Fruit fly (Drosophila melanogaster): ENCODE results near the gene CG46435.
A peak's percentile ranks its signal among the peaks of the same experiment; 100 is the strongest.

Gene CG46435

DNA sequence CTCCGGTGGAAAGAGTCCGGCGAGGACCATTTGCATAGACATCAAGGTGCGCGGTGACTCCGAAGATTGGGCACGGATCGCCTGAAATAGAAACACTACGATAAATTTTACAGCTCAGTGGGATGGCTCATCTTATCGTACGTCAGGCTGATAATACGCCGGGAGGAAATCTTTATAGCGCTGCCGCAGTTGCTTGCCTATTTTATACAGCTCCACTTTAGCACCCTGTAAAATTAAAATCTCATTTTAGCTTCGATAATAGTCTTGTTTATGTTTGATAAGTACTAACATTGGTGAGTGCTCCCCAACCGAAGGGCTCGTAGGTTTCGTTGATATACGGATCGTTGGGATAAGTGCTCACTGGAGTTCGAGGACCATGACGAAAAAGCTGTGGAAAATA lies 45.6 kb upstream of the CG46435 start (continued):
- no peak for TF ChIP-seq CG17328 (GFP tag; IDR thresholded peaks at IDR 0.05)
- no peak for TF ChIP-seq ttk (GFP tag; IDR thresholded peaks at IDR 0.05)
- no peak for TF ChIP-seq cg (GFP tag; optimal IDR thresholded peaks at IDR 0.05)
- TF ChIP-seq nau (GFP tag; optimal IDR thresholded peaks at IDR 0.05): no peak
- no peak for TF ChIP-seq CG11504 (tag; optimal IDR thresholded peaks at IDR 0.05)
- no peak for TF ChIP-seq CG18619 (GFP tag; optimal IDR thresholded peaks at IDR 0.05)
- peak; percentile 26 for TF ChIP-seq CG15269 (tag; optimal IDR thresholded peaks at IDR 0.05)
- TF ChIP-seq Xrp1 (GFP tag; IDR thresholded peaks at IDR 0.05): no peak
- no peak for TF ChIP-seq Blimp-1 (GFP tag; optimal IDR thresholded peaks at IDR 0.05)
- no peak for TF ChIP-seq Sox102F (GFP tag; optimal IDR thresholded peaks at IDR 0.05)
- TF ChIP-seq en (GFP tag; optimal IDR thresholded peaks at IDR 0.05): no peak
- TF ChIP-seq CG16863 (GFP tag; optimal IDR thresholded peaks at IDR 0.05): no peak
- no peak for TF ChIP-seq CG6854 (GFP tag; optimal IDR thresholded peaks at IDR 0.05)
- no peak for TF ChIP-seq D (optimal IDR thresholded peaks at IDR 0.05)
- no peak for TF ChIP-seq D (GFP tag; optimal IDR thresholded peaks at IDR 0.05)
- no peak for TF ChIP-seq Hr78 (GFP tag; optimal IDR thresholded peaks at IDR 0.05)
- TF ChIP-seq CG30431 (GFP tag; optimal IDR thresholded peaks at IDR 0.05): no peak
- TF ChIP-seq tup (GFP tag; optimal IDR thresholded peaks at IDR 0.05): no peak
- TF ChIP-seq CG7839 (tag; optimal IDR thresholded peaks at IDR 0.05): no peak
- no peak for TF ChIP-seq Dbx (GFP tag; IDR thresholded peaks at IDR 0.05)
- TF ChIP-seq Trl (optimal IDR thresholded peaks at IDR 0.05): no peak
- TF ChIP-seq Trl (GFP tag; optimal IDR thresholded peaks at IDR 0.05): no peak

DNA sequence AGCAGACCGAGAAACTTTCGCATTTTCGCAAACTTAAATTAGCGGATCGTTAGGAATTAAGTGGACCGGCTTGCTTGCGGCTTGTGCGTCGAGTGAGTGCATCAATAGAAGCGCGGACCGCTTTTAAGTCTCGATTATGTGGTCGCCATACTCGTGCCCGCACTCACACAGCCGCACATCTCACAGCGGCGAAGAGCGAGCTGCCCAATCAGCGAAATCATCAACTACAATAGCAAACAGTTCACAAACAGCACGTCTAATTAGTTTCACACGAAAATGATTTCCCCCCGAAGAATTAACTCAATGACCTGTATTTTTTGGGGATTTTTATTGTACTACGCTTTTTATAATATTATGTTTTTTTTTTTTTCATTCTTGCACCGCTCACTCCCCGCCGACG lies 44.2 kb upstream of the CG46435 start, which contains the start of gene CG9451:
TSS of gene CG9451 (minus strand) at position 101 of the 400 bp plus-strand sequence.
- no peak for TF ChIP-seq CG12391 (tag; optimal IDR thresholded peaks at IDR 0.05)
- TF ChIP-seq dmrt11E (tag; optimal IDR thresholded peaks at IDR 0.05): no peak
- no peak for TF ChIP-seq CG13775 (GFP tag; optimal IDR thresholded peaks at IDR 0.05)
- no peak for TF ChIP-seq Ada2b (GFP tag; IDR thresholded peaks at IDR 0.05)
- no peak for TF ChIP-seq CG12659 (GFP tag; optimal IDR thresholded peaks at IDR 0.05)
- no peak for TF ChIP-seq CG17186 (GFP tag; optimal IDR thresholded peaks at IDR 0.05)
- TF ChIP-seq Taf1 (GFP tag; IDR thresholded peaks at IDR 0.05): no peak
- no peak for TF ChIP-seq salm (tag; optimal IDR thresholded peaks at IDR 0.05)
- TF ChIP-seq CG34376 (GFP tag; optimal IDR thresholded peaks at IDR 0.05): no peak
- no peak for TF ChIP-seq E2f2 (GFP tag; IDR thresholded peaks at IDR 0.05)
- no peak for TF ChIP-seq Sox100B (GFP tag; optimal IDR thresholded peaks at IDR 0.05)
- no peak for TF ChIP-seq ranshi (GFP tag; IDR thresholded peaks at IDR 0.05)
- TF ChIP-seq CG17829 (tag; optimal IDR thresholded peaks at IDR 0.05): no peak
- no peak for TF ChIP-seq Six4 (GFP tag; optimal IDR thresholded peaks at IDR 0.05)
- no peak for TF ChIP-seq phol (tag; optimal IDR thresholded peaks at IDR 0.05)
- no peak for TF ChIP-seq sens-2 (GFP tag; IDR thresholded peaks at IDR 0.05)
- TF ChIP-seq maf-S (GFP tag; optimal IDR thresholded peaks at IDR 0.05): no peak
- no peak for TF ChIP-seq Scr (GFP tag; IDR thresholded peaks at IDR 0.05; ENCODE audit: partially characterized antibody)
- no peak for TF ChIP-seq jumu (GFP tag; optimal IDR thresholded peaks at IDR 0.05)
- TF ChIP-seq aop (GFP tag; IDR thresholded peaks at IDR 0.05): no peak

Data from whole organism, embryonic.